Worm (Caenorhabditis elegans): ENCODE data around the gene fipr-29.

The fipr-29 gene

ce11 chrIII:3067909-3068455 is 7.8 kb upstream of the fipr-29 start, which contains the start of gene ubl-1:
Gene ubl-1, plus strand, starts transcription at chrIII:3068310.
- peak; percentile 73 for TF ChIP-seq nhr-237 (tag; optimal IDR thresholded peaks at IDR 0.05)
- TF ChIP-seq ceh-43 (GFP tag; optimal IDR thresholded peaks at IDR 0.05), result no peak
- TF ChIP-seq ham-2 (GFP tag; optimal IDR thresholded peaks at IDR 0.05), result peak; percentile 14
- TF ChIP-seq sem-2 (GFP tag; optimal IDR thresholded peaks at IDR 0.05), result no peak
- no peak for TF ChIP-seq snpc-4 (tag; optimal IDR thresholded peaks at IDR 0.05)
- peak; percentile 40 for TF ChIP-seq blmp-1 (tag; optimal IDR thresholded peaks at IDR 0.05)
- peak; percentile 14 for TF ChIP-seq unc-62 (GFP tag; optimal IDR thresholded peaks at IDR 0.05)
- no peak for TF ChIP-seq lin-32 (GFP tag; optimal IDR thresholded peaks at IDR 0.05)
- TF ChIP-seq bed-3 (GFP tag; optimal IDR thresholded peaks at IDR 0.05), result no peak
- TF ChIP-seq ceh-39 (tag; optimal IDR thresholded peaks at IDR 0.05), result peak; percentile 47
- TF ChIP-seq tbx-8 (GFP tag; optimal IDR thresholded peaks at IDR 0.05), result no peak
- peak; percentile 2 for TF ChIP-seq zip-8 (tag; optimal IDR thresholded peaks at IDR 0.05)
- peak; percentile 12 for TF ChIP-seq hlh-1 (tag; optimal IDR thresholded peaks at IDR 0.05)
- peak; percentile 62 for TF ChIP-seq ces-1 (GFP tag; optimal IDR thresholded peaks at IDR 0.05)
- TF ChIP-seq sptf-1 (tag; optimal IDR thresholded peaks at IDR 0.05), result peak; percentile 56
- TF ChIP-seq ceh-83 (GFP tag; optimal IDR thresholded peaks at IDR 0.05), result peak; percentile 53
- peak; percentile 44 for TF ChIP-seq nhr-2 (tag; optimal IDR thresholded peaks at IDR 0.05)
- no peak for TF ChIP-seq drap-1 (GFP tag; optimal IDR thresholded peaks at IDR 0.05)
- peak; percentile 96 for TF ChIP-seq lsy-2 (tag; optimal IDR thresholded peaks at IDR 0.05)
- no peak for TF ChIP-seq mls-2 (tag; optimal IDR thresholded peaks at IDR 0.05)
- peak; percentile 56 for TF ChIP-seq pha-4 (tag; optimal IDR thresholded peaks at IDR 0.05)
- peak; percentile 59 for TF ChIP-seq lin-13 (tag; optimal IDR thresholded peaks at IDR 0.05)
- TF ChIP-seq mep-1 (tag; optimal IDR thresholded peaks at IDR 0.05), result peak; percentile 74

DNA sequence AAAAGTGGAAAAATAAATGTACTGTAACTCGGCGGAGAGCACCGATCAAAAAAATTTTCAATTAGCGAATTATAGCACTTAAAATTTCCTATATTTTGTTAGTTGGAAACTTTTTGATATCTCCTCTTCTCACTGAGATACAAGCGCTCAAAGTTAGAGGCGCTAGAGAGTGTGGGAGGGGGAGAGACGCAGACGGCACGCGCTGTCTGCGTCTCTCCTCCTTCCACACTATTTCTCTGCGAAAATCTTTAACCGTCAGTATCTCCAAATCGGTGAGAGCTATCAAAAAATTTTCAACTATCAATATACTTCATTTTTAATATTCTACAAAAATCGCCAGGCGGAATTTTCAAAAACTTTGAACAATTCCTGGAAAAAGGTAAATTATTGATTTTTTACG is 6.6 kb upstream of the fipr-29 start:
- TF ChIP-seq bed-3 (GFP tag; optimal IDR thresholded peaks at IDR 0.05), result no peak
- TF ChIP-seq mls-2 (tag; optimal IDR thresholded peaks at IDR 0.05), result no peak
- no peak for TF ChIP-seq unc-120 (tag; optimal IDR thresholded peaks at IDR 0.05; ENCODE audit: poor library complexity, severe bottlenecking)
- no peak for TF ChIP-seq elt-1 (tag; optimal IDR thresholded peaks at IDR 0.05; ENCODE audit: borderline replicate concordance, insufficient read depth)
- no peak for TF ChIP-seq ceh-83 (GFP tag; optimal IDR thresholded peaks at IDR 0.05)
- TF ChIP-seq tbx-8 (GFP tag; optimal IDR thresholded peaks at IDR 0.05), result no peak
- TF ChIP-seq sem-2 (GFP tag; optimal IDR thresholded peaks at IDR 0.05), result no peak
- no peak for TF ChIP-seq M03D4.4 (tag; optimal IDR thresholded peaks at IDR 0.05)
- TF ChIP-seq ztf-11 (tag; optimal IDR thresholded peaks at IDR 0.05), result no peak
- TF ChIP-seq sptf-1 (tag; optimal IDR thresholded peaks at IDR 0.05), result no peak

DNA sequence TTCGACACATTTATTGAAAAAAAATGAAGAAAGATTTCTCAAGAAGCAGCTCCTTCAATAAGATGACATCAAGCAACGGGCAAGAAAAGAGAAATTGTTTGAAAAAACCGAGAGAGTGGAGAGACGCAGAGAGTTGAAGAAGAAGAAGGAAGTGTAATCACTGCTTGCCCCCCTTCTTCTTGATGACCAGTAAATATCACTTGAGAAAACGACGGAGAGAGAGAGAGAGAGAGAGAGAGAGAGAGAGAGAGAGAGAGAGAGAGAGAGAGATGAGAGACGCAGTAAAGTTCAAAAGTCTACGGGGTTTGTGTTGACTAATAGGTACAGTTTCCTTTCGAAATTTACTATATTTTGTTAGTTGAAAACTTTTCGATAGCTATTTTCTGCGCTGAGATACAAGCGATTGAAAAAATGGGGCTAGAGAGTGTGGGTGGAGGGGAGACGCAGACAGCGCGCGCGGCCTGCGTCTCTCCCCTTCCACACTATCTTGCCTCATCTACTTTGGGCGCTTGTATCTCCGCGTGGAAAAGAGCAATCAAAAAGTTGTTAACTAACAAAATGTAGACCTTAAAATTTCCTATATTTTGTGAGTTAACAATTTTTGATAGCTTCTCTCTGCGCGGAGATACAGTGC is 5.8 kb upstream of the fipr-29 start:
- TF ChIP-seq lsy-2 (tag; optimal IDR thresholded peaks at IDR 0.05) (peak; percentile 43), sptf-1 (tag; optimal IDR thresholded peaks at IDR 0.05) (peak; percentile 2), nhr-28 (tag; optimal IDR thresholded peaks at IDR 0.05) (no peak), nhr-237 (tag; optimal IDR thresholded peaks at IDR 0.05) (peak; percentile 7)

DNA sequence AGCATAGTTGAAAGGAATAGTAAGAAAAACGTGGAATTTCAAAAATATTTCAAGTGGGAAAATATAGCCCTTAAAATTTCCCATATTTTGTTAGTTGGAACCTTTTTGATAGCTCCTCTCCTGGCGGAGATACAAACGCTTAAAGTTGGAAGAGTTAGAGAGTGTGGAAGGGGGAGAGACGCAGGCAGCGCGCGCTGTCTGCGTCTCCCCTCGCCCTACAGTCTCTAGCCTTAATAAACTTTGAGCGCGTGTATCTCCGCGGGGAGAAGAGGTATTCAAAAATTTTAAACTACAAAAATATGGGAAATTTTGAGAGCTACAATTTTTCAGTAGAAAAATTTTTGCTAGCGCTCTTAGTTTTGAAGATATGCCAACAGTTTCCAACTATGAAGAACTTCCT is 4.4 kb upstream of the fipr-29 start:
- TF ChIP-seq cnd-1 (tag; optimal IDR thresholded peaks at IDR 0.05) (no peak), ceh-83 (GFP tag; optimal IDR thresholded peaks at IDR 0.05) (no peak), ham-2 (GFP tag; optimal IDR thresholded peaks at IDR 0.05) (no peak), unc-39 (tag; optimal IDR thresholded peaks at IDR 0.05) (no peak), lsy-2 (tag; optimal IDR thresholded peaks at IDR 0.05) (no peak), ceh-39 (tag; optimal IDR thresholded peaks at IDR 0.05) (no peak), ztf-11 (tag; optimal IDR thresholded peaks at IDR 0.05) (no peak), lin-13 (tag; optimal IDR thresholded peaks at IDR 0.05) (no peak), unc-62 (GFP tag; optimal IDR thresholded peaks at IDR 0.05) (no peak), drap-1 (GFP tag; optimal IDR thresholded peaks at IDR 0.05) (no peak)

ce11 chrIII:3063999-3064398 is 3.8 kb upstream of the fipr-29 start, which contains the start of gene H06I04.6:
Gene H06I04.6, minus strand, starts transcription at chrIII:3064343.
- TF ChIP-seq elt-3 (tag; optimal IDR thresholded peaks at IDR 0.05) (no peak), nhr-12 (tag; optimal IDR thresholded peaks at IDR 0.05) (no peak), unc-39 (tag; optimal IDR thresholded peaks at IDR 0.05) (no peak), mls-2 (tag; optimal IDR thresholded peaks at IDR 0.05) (no peak)
